Fruit fly (Drosophila melanogaster): ENCODE data around the gene Gyc89Db.

Gyc89Db gene

dm6 chr3R:16453597-16453996 lies 23.3 kb upstream of the Gyc89Db start, which contains the start of gene Pak3 (continued):
- TF ChIP-seq row (GFP tag; IDR thresholded peaks at IDR 0.05), result peak; percentile 51; the same call in 1 of the 3 replicates
- TF ChIP-seq Rfx (GFP tag; IDR thresholded peaks at IDR 0.05), result peak; percentile 6; the same call in 1 of the 2 replicates
- TF ChIP-seq CG10321 (GFP tag; IDR thresholded peaks at IDR 0.05), result no peak
- TF ChIP-seq CG1233 (GFP tag; optimal IDR thresholded peaks at IDR 0.05), result no peak
- peak; percentile 81 for TF ChIP-seq gfzf (GFP tag; optimal IDR thresholded peaks at IDR 0.05)
- TF ChIP-seq dmrt99B (tag; optimal IDR thresholded peaks at IDR 0.05), result no peak
- TF ChIP-seq CG3407 (GFP tag; optimal IDR thresholded peaks at IDR 0.05), result no peak
- no peak for TF ChIP-seq CG1647 (GFP tag; optimal IDR thresholded peaks at IDR 0.05)
- no peak for TF ChIP-seq CG8089 (GFP tag; optimal IDR thresholded peaks at IDR 0.05)
- no peak for TF ChIP-seq CG12104 (GFP tag; optimal IDR thresholded peaks at IDR 0.05)
- TF ChIP-seq CG12071 (GFP tag; optimal IDR thresholded peaks at IDR 0.05), result no peak
- peak; percentile 86 for TF ChIP-seq amos (GFP tag; IDR thresholded peaks at IDR 0.05; ENCODE audit: partially characterized antibody)
- TF ChIP-seq CG4730 (GFP tag; IDR thresholded peaks at IDR 0.05), result no peak
- TF ChIP-seq CG30020 (tag; optimal IDR thresholded peaks at IDR 0.05), result peak; percentile 37
- TF ChIP-seq knrl (GFP tag; IDR thresholded peaks at IDR 0.05; ENCODE audit: partially characterized antibody), result peak; percentile 65
- TF ChIP-seq CG12769 (tag; optimal IDR thresholded peaks at IDR 0.05), result no peak
- no peak for TF ChIP-seq CG5180 (GFP tag; optimal IDR thresholded peaks at IDR 0.05)
- no peak for TF ChIP-seq Usf (GFP tag; optimal IDR thresholded peaks at IDR 0.05)
- TF ChIP-seq CG11723 (GFP tag; optimal IDR thresholded peaks at IDR 0.05), result no peak
- no peak for TF ChIP-seq sr (GFP tag; IDR thresholded peaks at IDR 0.05)
- no peak for TF ChIP-seq exex (tag; optimal IDR thresholded peaks at IDR 0.05)
- TF ChIP-seq trh (GFP tag; optimal IDR thresholded peaks at IDR 0.05), result no peak
- no peak for TF ChIP-seq Eip74EF (GFP tag; optimal IDR thresholded peaks at IDR 0.05)
- 0 out of 3 replicates have a peak, but pooled peaks have one; percentile 23 for TF ChIP-seq Dbx (GFP tag; IDR thresholded peaks at IDR 0.05)
- no peak for TF ChIP-seq disco-r (GFP tag; optimal IDR thresholded peaks at IDR 0.05)
- TF ChIP-seq Sox102F (GFP tag; optimal IDR thresholded peaks at IDR 0.05), result no peak
- peak; percentile 18 for TF ChIP-seq Blimp-1 (GFP tag; optimal IDR thresholded peaks at IDR 0.05)
- TF ChIP-seq CG18262 (tag; optimal IDR thresholded peaks at IDR 0.05), result no peak
- no peak for TF ChIP-seq CG3065 (GFP tag; optimal IDR thresholded peaks at IDR 0.05)
- TF ChIP-seq nmo (GFP tag; optimal IDR thresholded peaks at IDR 0.05), result peak; percentile 49
- TF ChIP-seq fd102C (GFP tag; optimal IDR thresholded peaks at IDR 0.05), result no peak
- TF ChIP-seq gsb (GFP tag; IDR thresholded peaks at IDR 0.05), result no peak
- TF ChIP-seq CG2889 (GFP tag; IDR thresholded peaks at IDR 0.05), result no peak
- TF ChIP-seq Pdp1 (GFP tag; optimal IDR thresholded peaks at IDR 0.05), result no peak
- no peak for TF ChIP-seq bsh (GFP tag; optimal IDR thresholded peaks at IDR 0.05)
- TF ChIP-seq pros (GFP tag; optimal IDR thresholded peaks at IDR 0.05), result no peak
- TF ChIP-seq B-H1 (GFP tag; IDR thresholded peaks at IDR 0.05), result no peak
- no peak for TF ChIP-seq Dip3 (GFP tag; optimal IDR thresholded peaks at IDR 0.05)
- TF ChIP-seq CG4424 (GFP tag; optimal IDR thresholded peaks at IDR 0.05), result no peak
- TF ChIP-seq odd (GFP tag; optimal IDR thresholded peaks at IDR 0.05), result no peak
- no peak for TF ChIP-seq Drgx (GFP tag; IDR thresholded peaks at IDR 0.05)
- no peak for TF ChIP-seq CG32532 (GFP tag; IDR thresholded peaks at IDR 0.05)
- no peak for TF ChIP-seq Dfd (GFP tag; optimal IDR thresholded peaks at IDR 0.05)
- TF ChIP-seq CG12299 (tag; optimal IDR thresholded peaks at IDR 0.05), result no peak
- TF ChIP-seq CG15696 (tag; optimal IDR thresholded peaks at IDR 0.05), result no peak
- peak in 1 of 2 experiments; percentile 49 for TF ChIP-seq crp (GFP tag; optimal IDR thresholded peaks at IDR 0.05)
- peak; percentile 24 for TF ChIP-seq CG8924 (tag; optimal IDR thresholded peaks at IDR 0.05)
- peak; percentile 54 for TF ChIP-seq HLH4C (GFP tag; IDR thresholded peaks at IDR 0.05; ENCODE audit: partially characterized antibody)
- no peak for TF ChIP-seq cg (GFP tag; optimal IDR thresholded peaks at IDR 0.05)
- TF ChIP-seq unpg (GFP tag; optimal IDR thresholded peaks at IDR 0.05), result no peak

Data from whole organism, embryonic.